Fruit fly (Drosophila melanogaster): ENCODE data around the gene CG43155.
A peak's percentile ranks its signal among the peaks of the same experiment; 100 is the strongest.

CG43155 gene

DNA sequence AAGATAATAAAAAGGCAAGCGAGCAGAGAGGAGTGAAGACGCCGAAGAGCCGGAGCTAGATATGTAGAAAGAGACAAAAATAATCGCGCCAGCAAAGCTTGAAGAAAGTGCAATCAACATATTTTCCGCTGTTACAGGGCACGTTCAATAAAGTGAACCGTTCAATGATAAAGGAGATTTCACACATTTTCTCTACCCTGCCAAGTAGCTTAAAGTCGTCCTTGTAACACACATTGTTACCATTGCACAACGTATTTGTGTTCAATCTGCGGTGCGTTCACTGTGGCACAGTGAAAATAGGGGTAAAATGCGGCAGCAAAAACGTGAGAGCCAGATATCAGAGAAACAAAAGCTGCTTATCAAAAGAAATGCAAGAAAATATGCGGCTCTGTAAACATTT lies 39.9 kb downstream of the CG43155 start (continued):
- peak; percentile 27 for TF ChIP-seq CG5245 (GFP tag; optimal IDR thresholded peaks at IDR 0.05)
- TF ChIP-seq CG15601 (tag; optimal IDR thresholded peaks at IDR 0.05) = peak; percentile 0
- no peak for TF ChIP-seq gro (GFP tag; optimal IDR thresholded peaks at IDR 0.05)
- no peak for TF ChIP-seq CG5953 (GFP tag; IDR thresholded peaks at IDR 0.05)
- peak; percentile 46 for TF ChIP-seq Six4 (GFP tag; optimal IDR thresholded peaks at IDR 0.05)
- TF ChIP-seq MBD-R2 (GFP tag; IDR thresholded peaks at IDR 0.05) = 0 out of 2 replicates have a peak, but pooled peaks have one; percentile 10
- TF ChIP-seq CG18476 (GFP tag; optimal IDR thresholded peaks at IDR 0.05) = no peak
- peak; percentile 16 for TF ChIP-seq CG8359 (GFP tag; optimal IDR thresholded peaks at IDR 0.05; ENCODE audit: borderline replicate concordance)
- TF ChIP-seq CG16813 (GFP tag; IDR thresholded peaks at IDR 0.05; ENCODE audit: partially characterized antibody) = no peak
- no peak for TF ChIP-seq ham (GFP tag; IDR thresholded peaks at IDR 0.05)
- TF ChIP-seq otp (GFP tag; IDR thresholded peaks at IDR 0.05) = peak; percentile 67; the same call in 1 of the 3 replicates
- no peak for TF ChIP-seq jigr1 (GFP tag; IDR thresholded peaks at IDR 0.05)
- TF ChIP-seq CG31365 (tag; optimal IDR thresholded peaks at IDR 0.05) = no peak
- no peak for TF ChIP-seq Scr (GFP tag; IDR thresholded peaks at IDR 0.05; ENCODE audit: partially characterized antibody)
- 0 out of 2 replicates have a peak, but pooled peaks have one; percentile 41 for TF ChIP-seq Rx (GFP tag; IDR thresholded peaks at IDR 0.05)
- TF ChIP-seq CG12659 (GFP tag; optimal IDR thresholded peaks at IDR 0.05) = no peak
- no peak for TF ChIP-seq CG11456 (GFP tag; IDR thresholded peaks at IDR 0.05)
- TF ChIP-seq CG34376 (GFP tag; optimal IDR thresholded peaks at IDR 0.05) = no peak
- no peak for TF ChIP-seq CkIIα-i1 (GFP tag; IDR thresholded peaks at IDR 0.05)
- TF ChIP-seq bsh (GFP tag; optimal IDR thresholded peaks at IDR 0.05) = peak in 1 of 2 experiments; percentile 71
- peak; percentile 53 for TF ChIP-seq ind (GFP tag; optimal IDR thresholded peaks at IDR 0.05)
- no peak for TF ChIP-seq CG3847 (GFP tag; IDR thresholded peaks at IDR 0.05)
- no peak for TF ChIP-seq NC2β (GFP tag; optimal IDR thresholded peaks at IDR 0.05)
- TF ChIP-seq Tbp (GFP tag; optimal IDR thresholded peaks at IDR 0.05) = no peak
- TF ChIP-seq ken (GFP tag; IDR thresholded peaks at IDR 0.05) = 0 out of 3 replicates have a peak, but pooled peaks have one; percentile 60
- peak; percentile 14 for TF ChIP-seq CG2120 (GFP tag; optimal IDR thresholded peaks at IDR 0.05)
- TF ChIP-seq CG2712 (tag; optimal IDR thresholded peaks at IDR 0.05) = peak; percentile 31
- TF ChIP-seq CG15479 (GFP tag; optimal IDR thresholded peaks at IDR 0.05) = no peak
- peak; percentile 56; the same call in 1 of the 2 replicates for TF ChIP-seq ara (GFP tag; IDR thresholded peaks at IDR 0.05)
- peak; percentile 42 for TF ChIP-seq CG12769 (tag; optimal IDR thresholded peaks at IDR 0.05)
- TF ChIP-seq CG3726 (GFP tag; IDR thresholded peaks at IDR 0.05) = no peak
- TF ChIP-seq CG17912 (GFP tag; optimal IDR thresholded peaks at IDR 0.05) = no peak
- no peak for TF ChIP-seq Atf6 (GFP tag; IDR thresholded peaks at IDR 0.05)
- TF ChIP-seq Drgx (GFP tag; IDR thresholded peaks at IDR 0.05) = peak; percentile 57
- peak; percentile 8 for TF ChIP-seq Camta (GFP tag; optimal IDR thresholded peaks at IDR 0.05)
- no peak for TF ChIP-seq stc (GFP tag; IDR thresholded peaks at IDR 0.05)
- TF ChIP-seq chif (GFP tag; optimal IDR thresholded peaks at IDR 0.05) = peak in 1 of 2 experiments; percentile 35
- TF ChIP-seq lab (GFP tag; optimal IDR thresholded peaks at IDR 0.05) = peak; percentile 25
- no peak; the same call in 1 of the 2 replicates for TF ChIP-seq H2.0 (GFP tag; IDR thresholded peaks at IDR 0.05)
- TF ChIP-seq toy (GFP tag; IDR thresholded peaks at IDR 0.05) = no peak
- TF ChIP-seq Awh (GFP tag; IDR thresholded peaks at IDR 0.05) = peak; percentile 56; the same call in 1 of the 2 replicates
- no peak for TF ChIP-seq CG11560 (tag; IDR thresholded peaks at IDR 0.05)
- no peak for TF ChIP-seq Rfx (GFP tag; IDR thresholded peaks at IDR 0.05)
- TF ChIP-seq CG16779 (GFP tag; IDR thresholded peaks at IDR 0.05) = no peak
- no peak for TF ChIP-seq yki (optimal IDR thresholded peaks at IDR 0.05)
- TF ChIP-seq CG6689 (GFP tag; IDR thresholded peaks at IDR 0.05) = peak; percentile 59
- no peak; the same call in 1 of the 2 replicates for TF ChIP-seq CG11085 (GFP tag; IDR thresholded peaks at IDR 0.05)
- TF ChIP-seq CG18262 (tag; optimal IDR thresholded peaks at IDR 0.05) = peak; percentile 46
- TF ChIP-seq Myb (GFP tag; optimal IDR thresholded peaks at IDR 0.05) = peak; percentile 9
- TF ChIP-seq Hr39 (optimal IDR thresholded peaks at IDR 0.05) = no peak
- TF ChIP-seq Oaz (GFP tag; IDR thresholded peaks at IDR 0.05) = no peak
- peak; percentile 45 for TF ChIP-seq NfI (GFP tag; optimal IDR thresholded peaks at IDR 0.05)
- TF ChIP-seq CG6654 (GFP tag; optimal IDR thresholded peaks at IDR 0.05) = peak; percentile 15
